Fruit fly (Drosophila melanogaster) whole organism, pupa: ENCODE results near the gene grn.

Experiments
- CG10348 ChIP-seq: fragments of 200-800 bp; sonication (Bioruptor generic); IDR thresholded peaks from 2 replicates; pipeline ENCODE4 v1.3.6; 2022; ENCODE audit warnings: missing biosample characterization, missing genetic modification characterization
- CG13204 ChIP-seq: fragments of 200-800 bp; sonication (Bioruptor generic); optimal IDR thresholded peaks from 2 replicates; lab custom pipeline; 2018; ENCODE audit warnings: missing biosample characterization, mild to moderate bottlenecking, missing genetic modification characterization, moderate library complexity
- CG15710 ChIP-seq: fragments of 200-800 bp; sonication (Bioruptor generic); optimal IDR thresholded peaks from 2 replicates; lab custom pipeline; 2018; ENCODE audit warnings: missing biosample characterization, mild to moderate bottlenecking, missing genetic modification characterization, moderate library complexity
- CG17806 ChIP-seq: fragments of 200-800 bp; sonication (Bioruptor generic); optimal IDR thresholded peaks from 2 replicates; lab custom pipeline; 2018; ENCODE audit warnings: missing biosample characterization, mild to moderate bottlenecking, missing genetic modification characterization, moderate library complexity
- CG34367 ChIP-seq: fragments of 200-800 bp; sonication (Bioruptor generic); optimal IDR thresholded peaks from 2 replicates; lab custom pipeline; 2018; ENCODE audit warnings: missing biosample characterization, mild to moderate bottlenecking, missing genetic modification characterization
- CG4496 ChIP-seq: fragments of 200-800 bp; sonication (Bioruptor generic); IDR thresholded peaks from 3 replicates; pipeline ENCODE4 v1.3.6; 2022; ENCODE audit warnings: missing biosample characterization, missing genetic modification characterization
- CG8159 ChIP-seq: fragments of 200-800 bp; sonication (Bioruptor generic); optimal IDR thresholded peaks from 3 replicates; lab custom pipeline; 2018; ENCODE audit warnings: missing biosample characterization, mild to moderate bottlenecking, missing genetic modification characterization, moderate library complexity
- EcR ChIP-seq: fragments of 200-800 bp; sonication (Bioruptor generic); optimal IDR thresholded peaks from 3 replicates; lab custom pipeline; 2019; ENCODE audit warnings: missing biosample characterization, missing genetic modification characterization, mild to moderate bottlenecking, moderate library complexity, missing genetic modification reagents
- Ets98B ChIP-seq: fragments of 200-800 bp; sonication (Bioruptor generic); IDR thresholded peaks from 2 replicates; pipeline ENCODE4 v1.3.6; 2022; ENCODE audit warnings: missing biosample characterization, missing genetic modification characterization

DNA sequence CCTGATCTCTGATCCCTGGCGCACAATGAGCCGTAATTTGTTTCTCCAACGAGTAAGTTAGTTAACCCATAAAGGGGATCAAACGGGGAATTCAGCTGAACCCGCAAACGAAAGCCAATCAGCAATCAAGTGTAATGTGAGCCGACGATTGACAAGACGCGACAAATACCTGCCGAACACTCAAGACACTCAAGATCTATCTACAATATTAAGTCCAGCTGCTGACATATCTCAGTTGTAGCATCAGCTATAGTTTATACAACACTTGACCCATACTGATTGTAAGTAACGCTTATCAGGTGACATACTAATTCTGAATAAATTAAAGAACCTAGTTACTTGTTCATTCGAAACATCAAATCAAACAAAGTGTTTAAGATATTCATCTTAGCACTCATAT, 46.1 kb upstream of the grn start:
- TF ChIP-seq CG13204 (GFP tag; lab: Kevin White, UChicago) (no peak), EcR (GFP tag; lab: Kevin White, UChicago) (no peak), Ets98B (no peak), CG15710 (no peak), CG10348 (GFP tag; lab: Robert Waterston, UW) (no peak), CG34367 (no peak), CG4496 (GFP tag; lab: Robert Waterston, UW) (no peak), CG8159 (no peak), CG17806 (tag; lab: Kevin White, UChicago) (no peak)
